Worm (Caenorhabditis elegans): ENCODE measurements around the gene unc-24.

DNA sequence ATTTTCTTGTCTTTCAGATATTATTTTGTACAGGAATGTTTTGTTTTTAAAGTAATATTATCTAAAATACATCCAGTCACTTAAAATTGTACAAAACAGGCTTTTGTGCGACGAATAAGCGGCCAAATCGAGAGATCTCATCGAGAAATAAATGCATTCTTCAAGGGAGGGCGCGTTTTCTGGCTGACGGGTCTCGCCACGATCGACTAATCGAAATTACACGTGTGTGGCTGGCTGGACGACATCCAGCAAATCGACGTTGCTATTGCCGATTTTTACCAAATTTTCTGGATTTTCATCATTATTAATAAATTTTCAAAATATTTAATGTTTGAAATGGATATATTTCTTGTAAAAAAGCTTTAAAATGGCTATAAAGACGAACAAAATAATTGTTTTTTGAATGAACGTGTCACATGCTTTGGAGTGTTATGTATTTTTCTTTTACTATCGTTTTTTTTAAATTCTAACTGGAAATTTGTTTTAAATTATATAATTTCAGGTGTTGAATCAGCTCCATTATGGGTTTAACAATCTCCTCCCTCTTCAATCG, 2.4 kb downstream of the unc-24 start, which contains the start of gene arf-5:
- no peak for TF ChIP-seq sem-4 (tag; optimal IDR thresholded peaks at IDR 0.05)
- TF ChIP-seq nhr-23 (tag; optimal IDR thresholded peaks at IDR 0.05) = no peak
- TF ChIP-seq snpc-4 (tag; optimal IDR thresholded peaks at IDR 0.05) = no peak

Data from whole organism, L2 larva.